Worm (Caenorhabditis elegans): Measurements from ENCODE around the gene srh-60.

Gene srh-60

ce11 chrII:3550352-3550751, 33.1 kb upstream of the srh-60 start, which contains the start of gene W10G11.19:
W10G11.19 (plus strand) TSS chrII:3550652.
- TF ChIP-seq fos-1 (tag; optimal IDR thresholded peaks at IDR 0.05) (peak; percentile 38), ZK546.5 (tag; optimal IDR thresholded peaks at IDR 0.05) (no peak)

ce11 chrII:3553453-3553852, 30.0 kb upstream of the srh-60 start, which contains the start of gene dnc-3:
dnc-3 (plus strand) TSS chrII:3553724.
- TF ChIP-seq nhr-21 (tag; optimal IDR thresholded peaks at IDR 0.05) (peak; percentile 28), sma-9 (GFP tag; optimal IDR thresholded peaks at IDR 0.05) (no peak), sma-9 (tag; optimal IDR thresholded peaks at IDR 0.05) (no peak), gmeb-1 (tag; optimal IDR thresholded peaks at IDR 0.05) (peak; percentile 55), nhr-77 (tag; optimal IDR thresholded peaks at IDR 0.05) (no peak), unc-55 (GFP tag; optimal IDR thresholded peaks at IDR 0.05) (peak; percentile 45), crh-2 (tag; optimal IDR thresholded peaks at IDR 0.05) (peak; percentile 8), egl-27 (tag; optimal IDR thresholded peaks at IDR 0.05) (no peak), F13H6.1 (tag; optimal IDR thresholded peaks at IDR 0.05) (peak; percentile 58), sem-4 (tag; optimal IDR thresholded peaks at IDR 0.05) (no peak), nhr-25 (tag; optimal IDR thresholded peaks at IDR 0.05) (peak; percentile 57), lsy-2 (tag; optimal IDR thresholded peaks at IDR 0.05) (peak; percentile 65 to 86), Y55F3AM.14 (GFP tag; optimal IDR thresholded peaks at IDR 0.05) (no peak), R02D3.7 (tag; optimal IDR thresholded peaks at IDR 0.05) (no peak), lin-13 (GFP tag; optimal IDR thresholded peaks at IDR 0.05) (peak; percentile 71), C34F6.9 (tag; optimal IDR thresholded peaks at IDR 0.05) (peak; percentile 68), lin-11 (tag; optimal IDR thresholded peaks at IDR 0.05) (no peak), elt-3 (tag; optimal IDR thresholded peaks at IDR 0.05) (no peak), elt-1 (tag; optimal IDR thresholded peaks at IDR 0.05) (no peak), nhr-129 (tag; optimal IDR thresholded peaks at IDR 0.05) (peak; percentile 13), mdl-1 (tag; optimal IDR thresholded peaks at IDR 0.05) (no peak), sma-3 (GFP tag; optimal IDR thresholded peaks at IDR 0.05) (peak; percentile 66), fos-1 (tag; optimal IDR thresholded peaks at IDR 0.05) (peak; percentile 10), nhr-6 (tag; optimal IDR thresholded peaks at IDR 0.05) (peak; percentile 23)

- no peak for TF ChIP-seq C34F6.9 (tag; optimal IDR thresholded peaks at IDR 0.05)
- no peak for TF ChIP-seq elt-3 (tag; optimal IDR thresholded peaks at IDR 0.05)
- TF ChIP-seq lin-39 (tag; optimal IDR thresholded peaks at IDR 0.05), result no peak
- TF ChIP-seq nhr-129 (tag; optimal IDR thresholded peaks at IDR 0.05), result no peak
Observed at ce11 chrII:3554673-3555072, 28.8 kb upstream of the srh-60 start.

ce11 chrII:3555281-3555680, 28.2 kb upstream of the srh-60 start:
- TF ChIP-seq C34F6.9 (tag; optimal IDR thresholded peaks at IDR 0.05) (no peak), sma-3 (GFP tag; optimal IDR thresholded peaks at IDR 0.05) (peak; percentile 54), sma-9 (GFP tag; optimal IDR thresholded peaks at IDR 0.05) (no peak), sma-9 (tag; optimal IDR thresholded peaks at IDR 0.05) (no peak), ama-1 (optimal IDR thresholded peaks at IDR 0.05) (no peak)

ce11 chrII:3556584-3556983, 26.9 kb upstream of the srh-60 start:
- TF ChIP-seq dmd-4 (tag; optimal IDR thresholded peaks at IDR 0.05), result no peak
- TF ChIP-seq ztf-4 (tag; optimal IDR thresholded peaks at IDR 0.05), result no peak
- TF ChIP-seq F13H6.1 (tag; optimal IDR thresholded peaks at IDR 0.05), result no peak
- no peak for TF ChIP-seq skn-1 (tag; optimal IDR thresholded peaks at IDR 0.05)
- no peak for TF ChIP-seq mab-5 (tag; optimal IDR thresholded peaks at IDR 0.05)
- TF ChIP-seq mbf-1 (tag; optimal IDR thresholded peaks at IDR 0.05), result no peak
- TF ChIP-seq egl-27 (tag; optimal IDR thresholded peaks at IDR 0.05), result no peak
- TF ChIP-seq crh-2 (tag; optimal IDR thresholded peaks at IDR 0.05), result no peak
- TF ChIP-seq ama-1 (optimal IDR thresholded peaks at IDR 0.05), result no peak
- TF ChIP-seq mdl-1 (tag; optimal IDR thresholded peaks at IDR 0.05), result no peak
- no peak for TF ChIP-seq elt-3 (tag; optimal IDR thresholded peaks at IDR 0.05)
- no peak for TF ChIP-seq fos-1 (tag; optimal IDR thresholded peaks at IDR 0.05)
- TF ChIP-seq peb-1 (tag; optimal IDR thresholded peaks at IDR 0.05), result no peak
- no peak for TF ChIP-seq nhr-21 (tag; optimal IDR thresholded peaks at IDR 0.05)
- no peak for TF ChIP-seq lsy-2 (tag; optimal IDR thresholded peaks at IDR 0.05)
- no peak for TF ChIP-seq lin-11 (tag; optimal IDR thresholded peaks at IDR 0.05)
- no peak for TF ChIP-seq sma-9 (GFP tag; optimal IDR thresholded peaks at IDR 0.05)
- TF ChIP-seq sma-9 (tag; optimal IDR thresholded peaks at IDR 0.05), result no peak

ce11 chrII:3557417-3557816, 26.1 kb upstream of the srh-60 start, which contains the start of gene lgc-45:
lgc-45 (plus strand) TSS chrII:3557472.
- no peak for TF ChIP-seq skn-1 (tag; optimal IDR thresholded peaks at IDR 0.05)
- TF ChIP-seq crh-2 (tag; optimal IDR thresholded peaks at IDR 0.05), result no peak
- TF ChIP-seq sma-3 (GFP tag; optimal IDR thresholded peaks at IDR 0.05), result no peak
